Worm (Caenorhabditis elegans) whole organism, L4/young adult: ENCODE data around the gene cutl-24.

ENCODE experiments used
- W03F9.2 ChIP-seq: fragments of 150-350 bp; optimal IDR thresholded peaks from 2 replicates; lab custom pipeline; 2014; ENCODE audit warnings: missing biosample characterization, missing genetic modification characterization
- dao-5 ChIP-seq: sonication (generic microtip); optimal IDR thresholded peaks from 2 replicates; lab custom pipeline; 2016; ENCODE audit warnings: missing genotype, missing genetic modification characterization, moderate library complexity, missing compliant biosample characterization
- him-1 ChIP-seq: sonication (generic microtip); optimal IDR thresholded peaks from 2 replicates; lab custom pipeline; 2016; ENCODE audit warnings: missing genotype, missing genetic modification reagents, missing genetic modification characterization, missing compliant biosample characterization

ce11 chrIV:210591-210990, 45.7 kb downstream of the cutl-24 start:
- no peak for TF ChIP-seq W03F9.2 (tag; lab: Kevin White, UChicago)
- TF ChIP-seq him-1 (tag; lab: Kevin White, UChicago): no peak
- TF ChIP-seq dao-5 (tag; lab: Kevin White, UChicago): no peak
